Fruit fly (Drosophila melanogaster) whole organism, embryonic: ENCODE data around the gene CG31548.
A peak's percentile ranks its signal among the peaks of the same experiment; 100 is the strongest.

ENCODE experiments used
- Aef1 ChIP-seq: fragments of 200-800 bp; sonication (Bioruptor generic); IDR thresholded peaks from 3 replicates; pipeline ENCODE4 v1.3.6; 2022; ENCODE audit warnings: missing biosample characterization, missing genetic modification characterization
- CG16779 ChIP-seq: fragments of 200-800 bp; sonication (Bioruptor generic); IDR thresholded peaks from 2 replicates; pipeline ENCODE4 v1.3.6; 2022; ENCODE audit warnings: missing biosample characterization, missing genetic modification characterization
- CG17912 ChIP-seq: fragments of 200-800 bp; sonication (Bioruptor generic); optimal IDR thresholded peaks from 2 replicates; lab custom pipeline; 2018; ENCODE audit warnings: missing biosample characterization, mild to moderate bottlenecking, missing genetic modification characterization
- CG1832 ChIP-seq: fragments of 200-800 bp; sonication (Bioruptor generic); optimal IDR thresholded peaks from 2 replicates; lab custom pipeline; 2017; ENCODE audit warnings: missing biosample characterization, mild to moderate bottlenecking, missing genetic modification characterization, inconsistent platforms
- CG2889 ChIP-seq: fragments of 200-800 bp; sonication (Bioruptor generic); IDR thresholded peaks from 3 replicates; pipeline ENCODE4 v1.3.6; 2022; ENCODE audit warnings: missing biosample characterization, missing genetic modification characterization
- CG31388 ChIP-seq: fragments of 200-800 bp; sonication (Bioruptor generic); optimal IDR thresholded peaks from 2 replicates; lab custom pipeline; 2016; ENCODE audit warnings: missing biosample characterization, missing genetic modification characterization
- CG32532 ChIP-seq: fragments of 200-800 bp; sonication (Bioruptor generic); IDR thresholded peaks from 2 replicates; pipeline ENCODE4 v1.3.6; 2022; ENCODE audit warnings: missing biosample characterization, missing genetic modification characterization
- CG4707 ChIP-seq: fragments of 200-800 bp; sonication (Bioruptor generic); optimal IDR thresholded peaks from 2 replicates; lab custom pipeline; 2018; ENCODE audit warnings: missing biosample characterization, mild to moderate bottlenecking, missing genetic modification characterization, moderate library complexity
- CG5180 ChIP-seq: fragments of 200-800 bp; sonication (Bioruptor generic); optimal IDR thresholded peaks from 3 replicates; lab custom pipeline; 2017; ENCODE audit warnings: missing biosample characterization, missing genetic modification characterization, mild to moderate bottlenecking, moderate library complexity, missing genetic modification reagents
- CG7556 ChIP-seq: fragments of 200-800 bp; sonication (Bioruptor generic); optimal IDR thresholded peaks from 2 replicates; lab custom pipeline; 2017; ENCODE audit warnings: missing biosample characterization, mild to moderate bottlenecking, missing genetic modification characterization
- CG7745 ChIP-seq: fragments of 200-800 bp; sonication (Bioruptor generic); optimal IDR thresholded peaks from 2 replicates; lab custom pipeline; 2018; ENCODE audit warnings: missing biosample characterization, mild to moderate bottlenecking, missing genetic modification characterization, moderate library complexity
- CG7786 ChIP-seq: fragments of 200-800 bp; sonication (Bioruptor generic); optimal IDR thresholded peaks from 2 replicates; lab custom pipeline; 2016; ENCODE audit warnings: missing biosample characterization, missing genetic modification characterization
- CG8388 ChIP-seq: fragments of 200-800 bp; sonication (Bioruptor generic); optimal IDR thresholded peaks from 2 replicates; lab custom pipeline; 2019; ENCODE audit warnings: missing biosample characterization, mild to moderate bottlenecking, missing genetic modification characterization, moderate library complexity
- Camta ChIP-seq: fragments of 200-800 bp; sonication (Bioruptor generic); optimal IDR thresholded peaks from 2 replicates; lab custom pipeline; 2016; ENCODE audit warnings: missing biosample characterization, missing genetic modification characterization
- Deaf1 ChIP-seq: fragments of 200-800 bp; optimal IDR thresholded peaks from 3 replicates; lab custom pipeline; 2019; ENCODE audit warnings: missing biosample characterization, mild to moderate bottlenecking, missing genetic modification characterization, moderate library complexity
- ERR ChIP-seq: fragments of 200-800 bp; sonication (Bioruptor generic); optimal IDR thresholded peaks from 2 replicates; lab custom pipeline; 2016; ENCODE audit warnings: missing biosample characterization, missing genetic modification characterization
- Ets65A ChIP-seq: fragments of 200-800 bp; sonication (Bioruptor generic); peaks from one replicate; lab custom pipeline; 2016; ENCODE audit warnings: missing biosample characterization, missing genetic modification characterization
- Ets97D ChIP-seq: fragments of 200-800 bp; sonication (Bioruptor generic); optimal IDR thresholded peaks from 3 replicates; lab custom pipeline; 2016; ENCODE audit warnings: missing biosample characterization, missing genetic modification characterization
- GATAe ChIP-seq: fragments of 200-800 bp; sonication (Bioruptor generic); conservative IDR thresholded peaks from 2 replicates; pipeline ENCODE4 v1.3.6; 2022; ENCODE audit warnings: missing biosample characterization, missing genetic modification characterization
- Hr3 ChIP-seq: fragments of 200-800 bp; sonication (Bioruptor generic); optimal IDR thresholded peaks from 3 replicates; lab custom pipeline; 2016; ENCODE audit warnings: missing biosample characterization, missing genetic modification characterization
- Jarid2 ChIP-seq: fragments of 200-800 bp; sonication (Bioruptor generic); optimal IDR thresholded peaks from 3 replicates; lab custom pipeline; 2017; ENCODE audit warnings: mild to moderate bottlenecking, missing biosample characterization, missing genetic modification reagents, missing genetic modification characterization
- MESR4 ChIP-seq: fragments of 200-800 bp; sonication (Bioruptor generic); optimal IDR thresholded peaks from 2 replicates; lab custom pipeline; 2018; ENCODE audit warnings: missing biosample characterization, mild to moderate bottlenecking, missing genetic modification characterization, moderate library complexity
- Med ChIP-seq: fragments of 200-800 bp; sonication (Bioruptor generic); peaks from one replicate; lab custom pipeline; 2016; ENCODE audit warnings: missing biosample characterization, missing genetic modification characterization, mild to moderate bottlenecking, inconsistent platforms, moderate library complexity
- Ravus ChIP-seq: fragments of 200-800 bp; sonication (Bioruptor generic); IDR thresholded peaks from 2 replicates; pipeline ENCODE4 v1.3.6; 2022; ENCODE audit warnings: missing biosample characterization, missing genetic modification characterization
- Six4 ChIP-seq: fragments of 200-800 bp; sonication (Bioruptor generic); optimal IDR thresholded peaks from 2 replicates; lab custom pipeline; 2016; ENCODE audit warnings: missing biosample characterization, missing genetic modification characterization
- Stat92E ChIP-seq, 3 experiments: fragments of >200 bp in 2 of 3; fragments of 200-800 bp in 1 of 3; sonication (Bioruptor generic) in 1 of 3; optimal IDR thresholded peaks; 2 replicates each; lab custom pipeline; 2017 to 2019; ENCODE audit warnings: missing biosample characterization in 3 of 3, missing genetic modification characterization in 3 of 3, mild to moderate bottlenecking in 1 of 3, moderate library complexity in 1 of 3
- abd-A ChIP-seq: fragments of 200-800 bp; sonication (Bioruptor generic); optimal IDR thresholded peaks from 3 replicates; lab custom pipeline; 2019; ENCODE audit warnings: missing biosample characterization, mild to moderate bottlenecking, missing genetic modification characterization, moderate library complexity
- bbx ChIP-seq: fragments of 200-800 bp; sonication (Bioruptor generic); IDR thresholded peaks from 2 replicates; pipeline ENCODE4 v1.3.6; 2022; ENCODE audit warnings: missing biosample characterization, missing genetic modification characterization; ENCODE audit not compliant: partially characterized antibody
- cg ChIP-seq: fragments of 200-800 bp; sonication (Bioruptor generic); optimal IDR thresholded peaks from 3 replicates; lab custom pipeline; 2019; ENCODE audit warnings: missing biosample characterization, mild to moderate bottlenecking, missing genetic modification characterization, moderate library complexity
- chif ChIP-seq, 2 experiments: fragments of 200-800 bp; sonication (Bioruptor generic); optimal IDR thresholded peaks; 3 replicates each; lab custom pipeline; 2016; ENCODE audit warnings: missing biosample characterization in 2 of 2, missing genetic modification characterization in 2 of 2
- dm ChIP-seq: fragments of 200-800 bp; sonication (Bioruptor generic); optimal IDR thresholded peaks from 3 replicates; lab custom pipeline; 2016; ENCODE audit warnings: missing biosample characterization, missing genetic modification characterization
- fd96Cb ChIP-seq: fragments of 200-800 bp; sonication (Bioruptor generic); optimal IDR thresholded peaks from 2 replicates; lab custom pipeline; 2018; ENCODE audit warnings: missing biosample characterization, mild to moderate bottlenecking, missing genetic modification characterization, moderate library complexity
- gfzf ChIP-seq: fragments of 200-800 bp; sonication (Bioruptor generic); optimal IDR thresholded peaks from 2 replicates; lab custom pipeline; 2016; ENCODE audit warnings: missing biosample characterization, mild to moderate bottlenecking, missing genetic modification characterization, moderate library complexity
- grau ChIP-seq: fragments of 200-800 bp; optimal IDR thresholded peaks from 3 replicates; lab custom pipeline; 2019; ENCODE audit warnings: missing biosample characterization, mild to moderate bottlenecking, missing genetic modification characterization, moderate library complexity
- jigr1 ChIP-seq: fragments of 200-800 bp; sonication (Bioruptor generic); IDR thresholded peaks from 3 replicates; pipeline ENCODE4 v1.3.6; 2022; ENCODE audit warnings: missing biosample characterization, missing genetic modification characterization
- jing ChIP-seq: fragments of 200-800 bp; sonication (Bioruptor generic); optimal IDR thresholded peaks from 2 replicates; lab custom pipeline; 2018; ENCODE audit warnings: missing biosample characterization, mild to moderate bottlenecking, missing genetic modification characterization
- nom ChIP-seq: fragments of 200-800 bp; sonication (Bioruptor generic); optimal IDR thresholded peaks from 2 replicates; lab custom pipeline; 2017; ENCODE audit warnings: missing biosample characterization, missing genetic modification characterization, mild to moderate bottlenecking, moderate library complexity, missing genetic modification reagents
- org-1 ChIP-seq: fragments of 200-800 bp; sonication (Bioruptor generic); optimal IDR thresholded peaks from 2 replicates; lab custom pipeline; 2017; ENCODE audit warnings: missing biosample characterization, missing genetic modification characterization
- otp ChIP-seq: fragments of 200-800 bp; sonication (Bioruptor generic); IDR thresholded peaks from 3 replicates; pipeline ENCODE4, ENCODE4 v1.3.6; 2022; ENCODE audit warnings: missing biosample characterization, missing genetic modification characterization
- ranshi ChIP-seq: fragments of 200-800 bp; sonication (Bioruptor generic); IDR thresholded peaks from 2 replicates; pipeline ENCODE4 v1.3.6; 2022; ENCODE audit warnings: missing biosample characterization, missing genetic modification characterization
- ro ChIP-seq: fragments of 200-800 bp; sonication (Bioruptor generic); IDR thresholded peaks from 2 replicates; pipeline ENCODE4 v1.3.6; 2022; ENCODE audit warnings: missing biosample characterization, missing genetic modification characterization
- scrt ChIP-seq: fragments of 200-800 bp; sonication (Bioruptor generic); optimal IDR thresholded peaks from 2 replicates; lab custom pipeline; 2018; ENCODE audit warnings: missing biosample characterization, mild to moderate bottlenecking, missing genetic modification characterization, moderate library complexity
- sens-2 ChIP-seq: fragments of 200-800 bp; sonication (Bioruptor generic); IDR thresholded peaks from 2 replicates; pipeline ENCODE4 v1.3.6; 2022; ENCODE audit warnings: missing biosample characterization, missing genetic modification characterization
- sima ChIP-seq: fragments of 200-800 bp; sonication (Bioruptor generic); optimal IDR thresholded peaks from 2 replicates; lab custom pipeline; 2016; ENCODE audit warnings: missing biosample characterization, missing genetic modification characterization
- tgo ChIP-seq: fragments of 200-800 bp; sonication (Bioruptor generic); IDR thresholded peaks from 3 replicates; pipeline ENCODE4 v1.3.6; 2022; ENCODE audit warnings: missing biosample characterization, missing genetic modification characterization
- unc-4 ChIP-seq: fragments of 200-800 bp; sonication (Bioruptor generic); IDR thresholded peaks from 2 replicates; pipeline ENCODE4 v1.3.6; 2022; ENCODE audit warnings: missing biosample characterization, missing genetic modification characterization; ENCODE audit not compliant: partially characterized antibody
- vfl ChIP-seq: fragments of 200-800 bp; sonication (Bioruptor generic); optimal IDR thresholded peaks from 2 replicates; lab custom pipeline; 2016; ENCODE audit warnings: missing biosample characterization, missing genetic modification characterization
- wek ChIP-seq: fragments of 200-800 bp; sonication (Bioruptor generic); optimal IDR thresholded peaks from 3 replicates; lab custom pipeline; 2018; ENCODE audit warnings: missing biosample characterization, mild to moderate bottlenecking, missing genetic modification characterization, moderate library complexity

Gene CG31548

DNA sequence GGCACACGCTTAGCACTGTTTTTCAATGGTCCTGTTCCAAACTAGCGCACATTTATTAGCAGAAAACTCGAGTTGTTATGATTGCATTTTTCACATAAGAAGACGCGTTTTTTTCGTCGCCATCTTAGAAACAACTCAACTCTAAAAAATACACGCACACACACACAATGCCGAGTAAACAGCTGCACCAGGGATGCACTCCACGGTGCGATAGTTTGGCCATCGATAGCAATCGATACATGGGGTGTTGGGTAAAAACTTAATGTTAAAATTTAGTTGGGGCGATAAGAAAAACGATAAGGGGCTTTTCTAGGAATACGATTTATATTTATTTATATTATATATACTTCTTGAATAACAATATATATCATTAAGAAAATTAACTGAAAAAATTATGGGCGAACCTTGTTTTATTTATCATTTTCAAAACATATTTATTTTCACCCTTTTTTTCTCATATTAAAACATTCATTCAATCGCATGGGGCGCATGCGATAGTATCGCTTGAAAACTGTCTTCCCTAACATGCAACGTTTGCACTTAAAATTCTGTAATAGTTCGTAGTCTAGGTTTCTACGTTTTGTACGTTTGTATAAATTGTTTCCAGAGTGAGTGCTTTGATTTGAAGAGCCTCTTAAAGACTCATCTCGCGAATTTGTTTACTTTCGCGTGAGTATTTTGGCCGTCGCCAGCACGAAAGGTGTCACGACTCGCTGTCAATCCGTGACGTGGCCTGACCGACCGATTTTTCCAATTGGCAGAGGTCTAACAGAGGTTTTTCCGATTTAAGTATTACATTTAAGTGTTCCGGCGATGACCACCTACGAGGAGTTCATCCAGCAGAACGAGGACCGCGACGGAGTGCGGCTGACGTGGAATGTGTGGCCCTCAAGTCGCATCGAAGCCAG, 12.2 kb upstream of the CG31548 start, which contains the start of the genes MTA1-like and Sec23 (continued):
- no peak for TF ChIP-seq CG16779
- TF ChIP-seq org-1 (GFP tag; lab: Kevin White, UChicago) = no peak
- TF ChIP-seq chif (GFP tag; optimal IDR thresholded peaks at IDR 0.05; lab: Kevin White, UChicago) = no peak
- TF ChIP-seq CG8388 = peak; percentile 28
- no peak for TF ChIP-seq vfl
- no peak for TF ChIP-seq CG4707 (GFP tag; lab: Kevin White, UChicago)
- TF ChIP-seq CG7556 (GFP tag; lab: Kevin White, UChicago) = peak; percentile 21
- no peak for TF ChIP-seq abd-A (tag; lab: Kevin White, UChicago)
- peak; percentile 13 for TF ChIP-seq gfzf (GFP tag; lab: Kevin White, UChicago)
- TF ChIP-seq Hr3 (GFP tag; lab: Kevin White, UChicago) = peak; percentile 75
- no peak for TF ChIP-seq sens-2
- peak; percentile 79; the same call in 2 of the 3 replicates for TF ChIP-seq jigr1 (GFP tag; lab: Robert Waterston, UW)
- TF ChIP-seq CG1832 = no peak
- peak; percentile 63 for TF ChIP-seq grau (tag; lab: Kevin White, UChicago)
- peak; percentile 93 for TF ChIP-seq Ets65A (GFP tag; lab: Kevin White, UChicago)
- peak; percentile 86 for TF ChIP-seq MESR4 (GFP tag; lab: Kevin White, UChicago)
- TF ChIP-seq GATAe (GFP tag; lab: Robert Waterston, UW) = no peak
- TF ChIP-seq Stat92E (GFP tag; optimal IDR thresholded peaks at IDR 0.05; lab: Kevin White, UChicago) = peak in 1 of 3 experiments; percentile 48
- no peak for TF ChIP-seq otp (GFP tag; lab: Robert Waterston, UW)
- no peak for TF ChIP-seq cg (GFP tag; lab: Kevin White, UChicago)
- no peak for TF ChIP-seq CG31388 (GFP tag; lab: Kevin White, UChicago)
- TF ChIP-seq CG2889 = no peak
- TF ChIP-seq ro = no peak
- TF ChIP-seq Ets97D (GFP tag; lab: Kevin White, UChicago) = peak; percentile 64
- no peak for TF ChIP-seq CG7786 (GFP tag; lab: Kevin White, UChicago)
- peak; percentile 36 for TF ChIP-seq dm (GFP tag; lab: Kevin White, UChicago)
- no peak for TF ChIP-seq Camta (GFP tag; lab: Kevin White, UChicago)
- TF ChIP-seq CG7745 (tag; lab: Kevin White, UChicago) = no peak
- TF ChIP-seq Six4 (GFP tag; lab: Kevin White, UChicago) = no peak
- TF ChIP-seq CG17912 = peak; percentile 8
- TF ChIP-seq Jarid2 (GFP tag; lab: Kevin White, UChicago) = no peak
- TF ChIP-seq Med (GFP tag; lab: Kevin White, UChicago) = peak; percentile 80
- no peak for TF ChIP-seq jing (GFP tag; lab: Kevin White, UChicago)
- TF ChIP-seq Aef1 (GFP tag; lab: Robert Waterston, UW) = no peak; the same call in 2 of the 3 replicates
- TF ChIP-seq sima = no peak
- peak; percentile 92 for TF ChIP-seq unc-4 (GFP tag; lab: Robert Waterston, UW)
- no peak for TF ChIP-seq wek (GFP tag; lab: Kevin White, UChicago)
- TF ChIP-seq bbx = peak; percentile 90
- peak; percentile 43; the same call in 1 of the 2 replicates for TF ChIP-seq CG32532 (GFP tag; lab: Robert Waterston, UW)
- TF ChIP-seq ranshi (GFP tag; lab: Robert Waterston, UW) = 0 out of 2 replicates have a peak, but pooled peaks have one; percentile 19
- TF ChIP-seq nom (GFP tag; lab: Kevin White, UChicago) = no peak
- TF ChIP-seq tgo (GFP tag; lab: Robert Waterston, UW) = peak; percentile 40; the same call in 1 of the 3 replicates
- TF ChIP-seq CG5180 (GFP tag; lab: Kevin White, UChicago) = no peak
- no peak for TF ChIP-seq ERR (GFP tag; lab: Kevin White, UChicago)
- peak; percentile 19 for TF ChIP-seq Deaf1 (tag; lab: Kevin White, UChicago)
- peak; percentile 31 for TF ChIP-seq scrt (GFP tag; lab: Kevin White, UChicago)
- peak; percentile 18 for TF ChIP-seq fd96Cb (tag; lab: Kevin White, UChicago)
- no peak for TF ChIP-seq Ravus
